Worm (Caenorhabditis elegans): Measurements from ENCODE around the gene T03F6.6.

The T03F6.6 gene

DNA sequence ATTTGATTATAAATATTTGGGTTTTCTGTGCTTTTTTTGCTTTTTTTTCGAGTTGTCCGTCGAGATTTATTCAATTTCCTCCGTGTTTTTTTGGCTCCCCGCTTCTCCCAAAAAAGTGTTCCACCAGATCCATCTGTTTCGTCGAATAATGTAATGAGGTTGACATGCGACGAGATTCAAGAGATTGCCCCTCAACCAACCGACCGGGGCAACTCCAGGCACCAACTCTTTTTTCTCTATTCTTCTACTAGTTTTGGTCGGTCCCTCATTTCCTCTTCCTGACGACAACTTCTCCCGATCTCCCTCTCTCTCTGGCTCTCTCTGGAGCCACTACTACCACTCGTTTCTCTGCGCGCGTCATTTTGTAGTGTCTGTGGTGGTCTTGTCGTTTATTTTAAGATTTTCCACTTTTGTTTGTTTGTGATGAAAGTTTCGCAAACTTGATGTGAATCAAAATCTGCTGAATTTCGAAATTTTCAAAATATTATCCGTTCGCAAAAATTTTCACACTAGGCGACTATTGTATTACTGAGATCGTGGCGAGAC lies 32.2 kb downstream of the T03F6.6 start:
- no peak for TF ChIP-seq tab-1 (GFP tag; IDR thresholded peaks at IDR 0.05)
- no peak for TF ChIP-seq med-1 (GFP tag; optimal IDR thresholded peaks at IDR 0.05; ENCODE audit: insufficient read depth)
- no peak for TF ChIP-seq ztf-29 (GFP tag; IDR thresholded peaks at IDR 0.05)
- TF ChIP-seq cog-1 (tag; optimal IDR thresholded peaks at IDR 0.05) = no peak
- TF ChIP-seq ref-1 (GFP tag; conservative IDR thresholded peaks at IDR 0.05) = no peak
- no peak for TF ChIP-seq T22C8.4 (GFP tag; IDR thresholded peaks at IDR 0.05)
- TF ChIP-seq klf-2 (GFP tag; conservative IDR thresholded peaks at IDR 0.05) = no peak
- TF ChIP-seq flt-1 (GFP tag; IDR thresholded peaks at IDR 0.05) = no peak
- TF ChIP-seq ztf-23 (GFP tag; IDR thresholded peaks at IDR 0.05) = no peak

ce11 chrIII:13346785-13347184 lies 33.3 kb downstream of the T03F6.6 start, which contains the start of gene mtm-6:
mtm-6 (plus strand) TSS chrIII:13347085.
- TF ChIP-seq ref-1 (GFP tag; conservative IDR thresholded peaks at IDR 0.05) = no peak
- no peak for TF ChIP-seq flt-1 (GFP tag; IDR thresholded peaks at IDR 0.05)
- TF ChIP-seq T22C8.4 (GFP tag; IDR thresholded peaks at IDR 0.05) = no peak
- no peak for TF ChIP-seq klf-2 (GFP tag; conservative IDR thresholded peaks at IDR 0.05)
- TF ChIP-seq tab-1 (GFP tag; IDR thresholded peaks at IDR 0.05) = no peak
- TF ChIP-seq med-1 (GFP tag; optimal IDR thresholded peaks at IDR 0.05; ENCODE audit: insufficient read depth) = no peak
- no peak for TF ChIP-seq ztf-29 (GFP tag; IDR thresholded peaks at IDR 0.05)
- TF ChIP-seq cog-1 (tag; optimal IDR thresholded peaks at IDR 0.05) = no peak
- TF ChIP-seq ztf-23 (GFP tag; IDR thresholded peaks at IDR 0.05) = no peak

ce11 chrIII:13344538-13345136 lies 35.5 kb downstream of the T03F6.6 start, which contains the start of gene acaa-2:
acaa-2 (plus strand) TSS chrIII:13344937.
- TF ChIP-seq T22C8.4 (GFP tag; IDR thresholded peaks at IDR 0.05) = no peak
- no peak for TF ChIP-seq ref-1 (GFP tag; conservative IDR thresholded peaks at IDR 0.05)
- no peak for TF ChIP-seq ztf-29 (GFP tag; IDR thresholded peaks at IDR 0.05)
- TF ChIP-seq flt-1 (GFP tag; IDR thresholded peaks at IDR 0.05) = no peak
- no peak for TF ChIP-seq ztf-23 (GFP tag; IDR thresholded peaks at IDR 0.05)
- TF ChIP-seq med-1 (GFP tag; optimal IDR thresholded peaks at IDR 0.05; ENCODE audit: insufficient read depth) = no peak
- TF ChIP-seq klf-2 (GFP tag; conservative IDR thresholded peaks at IDR 0.05) = no peak
- TF ChIP-seq tab-1 (GFP tag; IDR thresholded peaks at IDR 0.05) = no peak
- no peak for TF ChIP-seq cog-1 (tag; optimal IDR thresholded peaks at IDR 0.05)

DNA sequence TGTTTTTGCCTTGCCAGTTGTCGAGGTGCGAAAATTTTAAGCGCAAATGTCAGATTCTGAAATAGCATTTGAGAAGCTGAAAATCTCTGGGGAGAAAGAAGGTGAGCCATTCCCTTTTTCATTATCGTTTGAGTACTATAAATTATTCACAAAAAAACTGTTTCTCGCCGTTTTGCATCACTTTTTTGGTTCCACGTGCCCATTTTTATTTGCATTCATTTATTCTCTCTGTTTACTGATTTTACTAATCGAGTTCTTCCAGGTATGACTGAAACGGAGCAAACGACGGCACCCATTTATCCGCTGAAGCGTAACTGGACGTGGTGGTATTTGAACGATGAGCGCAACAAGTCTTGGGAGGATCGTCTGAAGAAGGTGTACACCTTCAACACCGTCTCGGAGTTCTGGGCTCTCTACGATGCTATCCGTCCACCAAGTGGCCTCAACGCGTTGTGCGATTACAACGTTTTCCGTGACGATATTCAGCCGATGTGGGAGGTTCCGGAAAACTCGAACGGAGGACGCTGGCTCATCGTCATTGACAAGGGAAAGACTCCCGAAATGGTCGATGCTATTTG lies 36.4 kb downstream of the T03F6.6 start:
- TF ChIP-seq flt-1 (GFP tag; IDR thresholded peaks at IDR 0.05) = no peak
- TF ChIP-seq ztf-23 (GFP tag; IDR thresholded peaks at IDR 0.05) = no peak
- TF ChIP-seq med-1 (GFP tag; optimal IDR thresholded peaks at IDR 0.05; ENCODE audit: insufficient read depth) = no peak

DNA sequence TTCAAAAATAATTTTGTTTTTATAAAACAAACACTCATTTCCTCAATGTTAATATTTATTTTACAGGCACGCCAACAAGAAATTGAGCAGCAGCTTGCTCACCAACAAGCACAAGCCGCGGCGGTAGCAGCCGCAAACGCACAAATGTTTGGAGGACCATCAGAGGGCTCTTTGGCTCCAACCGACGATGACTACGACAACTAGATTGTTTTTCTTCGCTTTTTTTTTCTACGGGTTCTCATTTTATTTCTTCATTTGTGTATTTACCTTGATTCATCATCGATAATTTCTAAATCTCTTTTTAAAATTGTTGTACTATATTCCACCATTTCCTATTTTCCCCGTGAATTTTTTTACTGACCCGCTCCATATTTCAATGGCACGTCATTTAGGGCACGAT lies 37.0 kb downstream of the T03F6.6 start, which contains the start of gene ife-1:
TSS of gene ife-1 (plus strand) at position 301 of the 400 bp plus-strand sequence.
- TF ChIP-seq ztf-29 (GFP tag; IDR thresholded peaks at IDR 0.05) = no peak
- TF ChIP-seq med-1 (GFP tag; optimal IDR thresholded peaks at IDR 0.05; ENCODE audit: insufficient read depth) = no peak
- no peak for TF ChIP-seq ztf-23 (GFP tag; IDR thresholded peaks at IDR 0.05)
- no peak for TF ChIP-seq ref-1 (GFP tag; conservative IDR thresholded peaks at IDR 0.05)
- TF ChIP-seq tab-1 (GFP tag; IDR thresholded peaks at IDR 0.05) = no peak
- no peak for TF ChIP-seq klf-2 (GFP tag; conservative IDR thresholded peaks at IDR 0.05)

DNA sequence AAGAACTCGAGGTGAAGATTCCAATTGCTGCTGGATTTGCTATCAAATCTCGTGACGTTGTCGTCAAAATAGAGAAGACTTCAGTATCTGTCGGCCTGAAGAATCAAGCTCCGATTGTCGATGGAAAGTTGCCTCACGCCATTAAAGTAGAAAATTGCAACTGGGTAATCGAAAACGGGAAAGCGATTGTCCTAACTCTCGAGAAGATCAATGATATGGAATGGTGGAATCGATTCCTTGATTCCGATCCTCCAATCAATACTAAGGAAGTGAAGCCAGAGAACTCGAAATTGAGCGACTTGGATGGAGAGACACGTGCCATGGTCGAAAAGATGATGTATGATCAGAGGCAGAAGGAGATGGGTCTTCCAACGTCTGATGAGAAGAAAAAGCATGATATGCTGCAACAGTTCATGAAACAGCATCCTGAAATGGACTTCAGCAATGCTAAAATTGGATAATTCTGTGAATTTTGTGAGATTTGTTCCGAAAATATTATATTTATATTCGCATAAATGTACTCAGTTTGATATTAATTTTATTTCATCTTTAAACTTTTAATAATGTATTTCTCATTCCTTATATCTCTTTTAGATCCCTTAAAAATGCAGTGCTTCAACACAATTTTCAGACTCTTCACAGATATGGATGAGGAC lies 37.9 kb downstream of the T03F6.6 start, which contains the start of gene dro-1:
TSS of gene dro-1 (plus strand) at position 606 of the 656 bp plus-strand sequence.
- TF ChIP-seq tab-1 (GFP tag; IDR thresholded peaks at IDR 0.05) (no peak), klf-2 (GFP tag; conservative IDR thresholded peaks at IDR 0.05) (no peak), ztf-29 (GFP tag; IDR thresholded peaks at IDR 0.05) (no peak), ref-1 (GFP tag; conservative IDR thresholded peaks at IDR 0.05) (no peak), cog-1 (tag; optimal IDR thresholded peaks at IDR 0.05) (no peak), T22C8.4 (GFP tag; IDR thresholded peaks at IDR 0.05) (no peak), ztf-23 (GFP tag; IDR thresholded peaks at IDR 0.05) (no peak), flt-1 (GFP tag; IDR thresholded peaks at IDR 0.05) (no peak), med-1 (GFP tag; optimal IDR thresholded peaks at IDR 0.05; ENCODE audit: insufficient read depth) (no peak)

DNA sequence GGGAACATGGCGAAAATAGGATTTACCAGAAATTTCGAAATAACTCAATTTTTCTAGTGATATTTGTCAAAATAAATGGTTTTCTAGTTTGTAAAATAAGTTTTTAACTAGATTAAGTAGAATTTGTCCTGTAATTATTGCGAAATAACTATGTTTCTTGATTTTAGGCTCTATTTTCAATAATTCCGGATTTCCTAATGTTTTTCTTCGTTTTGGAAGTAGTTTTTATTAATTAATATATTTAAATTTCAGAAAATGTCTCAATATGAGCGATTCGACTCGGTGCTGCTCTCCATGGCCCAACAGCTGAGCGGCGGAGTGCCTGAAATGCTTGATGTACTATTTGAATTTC lies 38.8 kb downstream of the T03F6.6 start, which contains the start of gene nud-1:
TSS of gene nud-1 (plus strand) at position 253 of the 352 bp plus-strand sequence.
- TF ChIP-seq tab-1 (GFP tag; IDR thresholded peaks at IDR 0.05) (no peak), T22C8.4 (GFP tag; IDR thresholded peaks at IDR 0.05) (no peak), ztf-29 (GFP tag; IDR thresholded peaks at IDR 0.05) (no peak), flt-1 (GFP tag; IDR thresholded peaks at IDR 0.05) (no peak), ztf-23 (GFP tag; IDR thresholded peaks at IDR 0.05) (no peak), med-1 (GFP tag; optimal IDR thresholded peaks at IDR 0.05; ENCODE audit: insufficient read depth) (no peak), ref-1 (GFP tag; conservative IDR thresholded peaks at IDR 0.05) (no peak), cog-1 (tag; optimal IDR thresholded peaks at IDR 0.05) (no peak)

DNA sequence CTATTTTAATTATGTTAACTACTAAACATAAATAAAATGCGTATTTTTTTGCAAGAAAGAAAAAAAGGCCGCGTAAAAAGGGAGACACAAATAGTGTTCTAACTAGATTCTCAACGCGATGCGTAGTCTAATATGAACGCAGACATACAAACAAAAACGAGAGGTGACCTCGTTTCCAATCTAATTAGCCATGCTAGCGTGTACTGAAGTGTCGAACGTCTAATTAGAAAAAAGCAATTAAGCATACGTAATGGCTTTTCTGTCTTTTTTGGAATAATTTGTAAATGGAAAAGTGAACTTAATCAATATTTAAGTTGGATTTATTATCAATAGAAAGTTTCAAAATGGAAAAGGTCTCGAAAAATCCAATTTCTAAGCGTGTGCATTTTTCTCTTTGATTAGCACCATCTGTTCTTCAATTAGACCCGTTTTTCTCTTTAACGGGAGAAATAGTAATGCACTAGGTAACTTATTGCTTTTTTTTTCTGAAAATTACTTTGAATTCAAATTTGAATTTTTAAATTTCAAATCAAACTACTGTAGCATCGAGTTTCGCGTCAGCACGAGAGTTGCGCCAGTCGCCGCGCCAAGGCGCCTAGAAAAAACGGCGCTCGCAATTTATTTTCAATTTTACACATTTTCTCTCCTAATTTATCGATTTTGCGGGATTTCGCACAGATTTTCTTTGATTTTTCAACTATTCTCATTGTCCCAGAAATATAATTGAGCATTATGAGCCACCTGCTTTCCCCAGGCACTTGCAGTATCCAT lies 39.4 kb downstream of the T03F6.6 start:
- 0 out of 2 replicates have a peak, but pooled peaks have one; percentile 10 for TF ChIP-seq T22C8.4 (GFP tag; IDR thresholded peaks at IDR 0.05)
- TF ChIP-seq ztf-23 (GFP tag; IDR thresholded peaks at IDR 0.05) = 0 out of 2 replicates have a peak, but pooled peaks have one; percentile 33
- TF ChIP-seq klf-2 (GFP tag; conservative IDR thresholded peaks at IDR 0.05) = no peak

DNA sequence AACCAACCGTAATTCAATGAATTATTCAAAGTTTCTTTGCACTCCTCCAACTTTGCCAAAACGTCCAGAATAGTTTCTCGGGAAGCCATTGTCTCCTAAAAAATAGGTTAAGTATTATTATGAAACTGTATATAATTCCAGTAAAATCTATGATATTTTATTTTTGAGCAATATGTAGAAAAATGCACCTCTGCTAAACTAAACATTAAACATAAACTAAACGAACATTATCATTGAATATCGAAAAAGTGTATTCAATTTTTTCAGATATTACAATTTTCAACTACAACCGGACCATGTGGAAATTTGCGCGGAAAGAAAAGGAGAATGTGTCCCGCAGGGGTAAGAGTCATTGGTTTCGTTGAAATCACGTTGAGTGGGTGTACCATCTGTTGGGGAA lies 40.4 kb downstream of the T03F6.6 start, which contains the start of gene F53A2.3:
TSS of gene F53A2.3 (minus strand) at position 101 of the 400 bp plus-strand sequence.
- TF ChIP-seq ref-1 (GFP tag; conservative IDR thresholded peaks at IDR 0.05) = no peak
- TF ChIP-seq klf-2 (GFP tag; conservative IDR thresholded peaks at IDR 0.05) = no peak
- no peak for TF ChIP-seq flt-1 (GFP tag; IDR thresholded peaks at IDR 0.05)
- TF ChIP-seq med-1 (GFP tag; optimal IDR thresholded peaks at IDR 0.05; ENCODE audit: insufficient read depth) = no peak
- TF ChIP-seq tab-1 (GFP tag; IDR thresholded peaks at IDR 0.05) = no peak
- no peak for TF ChIP-seq ztf-23 (GFP tag; IDR thresholded peaks at IDR 0.05)
- no peak for TF ChIP-seq T22C8.4 (GFP tag; IDR thresholded peaks at IDR 0.05)
- no peak for TF ChIP-seq ztf-29 (GFP tag; IDR thresholded peaks at IDR 0.05)
- no peak for TF ChIP-seq cog-1 (tag; optimal IDR thresholded peaks at IDR 0.05)

Measured in whole organism, midembryonic.